Fruit fly (Drosophila melanogaster) whole organism, prepupa: ENCODE data around the gene Hakai.

Source experiments
- Blimp-1 ChIP-seq: fragments of 200-800 bp; sonication (Bioruptor generic); optimal IDR thresholded peaks from 3 replicates; lab custom pipeline; 2017; ENCODE audit warnings: missing biosample characterization, missing genetic modification characterization, mild to moderate bottlenecking, moderate library complexity, missing genetic modification reagents
- CG10669 ChIP-seq: fragments of 200-800 bp; sonication (Bioruptor generic); optimal IDR thresholded peaks from 3 replicates; lab custom pipeline; 2018; ENCODE audit warnings: missing biosample characterization, mild to moderate bottlenecking, missing genetic modification characterization, moderate library complexity
- CG11762 ChIP-seq: fragments of 200-800 bp; sonication (Bioruptor generic); optimal IDR thresholded peaks from 3 replicates; lab custom pipeline; 2016; ENCODE audit warnings: missing biosample characterization, missing genetic modification characterization; ENCODE audit not compliant: insufficient read depth
- CG11902 ChIP-seq: fragments of 200-800 bp; sonication (Bioruptor generic); optimal IDR thresholded peaks from 3 replicates; lab custom pipeline; 2016; ENCODE audit warnings: missing biosample characterization, missing genetic modification characterization
- CG15336 ChIP-seq: fragments of 200-800 bp; sonication (Bioruptor generic); IDR thresholded peaks from 2 replicates; pipeline ENCODE4 v1.3.6; 2022; ENCODE audit warnings: missing biosample characterization, missing genetic modification characterization
- CG1621 ChIP-seq: fragments of 200-800 bp; sonication (Bioruptor generic); optimal IDR thresholded peaks from 3 replicates; lab custom pipeline; 2018; ENCODE audit warnings: missing biosample characterization, mild to moderate bottlenecking, missing genetic modification characterization
- CG16779 ChIP-seq: fragments of 200-800 bp; sonication (Bioruptor generic); optimal IDR thresholded peaks from 3 replicates; lab custom pipeline; 2017; ENCODE audit warnings: missing biosample characterization, mild to moderate bottlenecking, missing genetic modification characterization
- CG31627 ChIP-seq: fragments of 200-800 bp; sonication (Bioruptor generic); optimal IDR thresholded peaks from 3 replicates; lab custom pipeline; 2016; ENCODE audit warnings: missing biosample characterization, missing genetic modification characterization
- CG34406 ChIP-seq: fragments of 200-800 bp; sonication (Bioruptor generic); optimal IDR thresholded peaks from 3 replicates; lab custom pipeline; 2016; ENCODE audit warnings: missing biosample characterization, missing genetic modification characterization
- CG4318 ChIP-seq: fragments of 200-800 bp; sonication (Bioruptor generic); optimal IDR thresholded peaks from 3 replicates; lab custom pipeline; 2017; ENCODE audit warnings: missing biosample characterization, mild to moderate bottlenecking, missing genetic modification characterization
- CG6163 ChIP-seq: fragments of 200-800 bp; sonication (Bioruptor generic); IDR thresholded peaks from 3 replicates; pipeline ENCODE4 v1.3.6; 2022; ENCODE audit warnings: missing biosample characterization, missing genetic modification characterization
- CG6276 ChIP-seq: fragments of 200-800 bp; sonication (Bioruptor generic); optimal IDR thresholded peaks from 2 replicates; lab custom pipeline; 2017; ENCODE audit warnings: missing biosample characterization, mild to moderate bottlenecking, missing genetic modification characterization
- CG6808 ChIP-seq: fragments of 200-800 bp; sonication (Bioruptor generic); optimal IDR thresholded peaks from 3 replicates; lab custom pipeline; 2017; ENCODE audit warnings: missing biosample characterization, missing genetic modification characterization, mild to moderate bottlenecking, moderate library complexity, missing genetic modification reagents
- CG6854 ChIP-seq: fragments of 200-800 bp; sonication (Bioruptor generic); optimal IDR thresholded peaks from 2 replicates; lab custom pipeline; 2017; ENCODE audit warnings: missing biosample characterization, mild to moderate bottlenecking, missing genetic modification characterization
- CG7368 ChIP-seq: fragments of 200-800 bp; sonication (Bioruptor generic); optimal IDR thresholded peaks from 3 replicates; lab custom pipeline; 2016; ENCODE audit warnings: missing biosample characterization, missing genetic modification characterization
- CG8119 ChIP-seq: fragments of 200-800 bp; sonication (Bioruptor generic); IDR thresholded peaks from 3 replicates; pipeline ENCODE4 v1.3.6; 2022; ENCODE audit warnings: missing biosample characterization, missing genetic modification characterization
- CG8632 ChIP-seq: fragments of 200-800 bp; sonication (Bioruptor generic); optimal IDR thresholded peaks from 3 replicates; lab custom pipeline; 2016; ENCODE audit warnings: missing biosample characterization, missing genetic modification characterization
- Eip78C ChIP-seq: fragments of 200-800 bp; sonication (Bioruptor generic); peaks from one replicate; lab custom pipeline; 2016; ENCODE audit warnings: missing biosample characterization, missing genetic modification characterization
- Eip93F ChIP-seq: fragments of 200-800 bp; sonication (Bioruptor generic); optimal IDR thresholded peaks from 2 replicates; lab custom pipeline; 2016; ENCODE audit warnings: missing biosample characterization, mild to moderate bottlenecking, missing genetic modification characterization
- Ets96B ChIP-seq: fragments of 200-800 bp; optimal IDR thresholded peaks from 2 replicates; lab custom pipeline; 2019; ENCODE audit warnings: missing biosample characterization, mild to moderate bottlenecking, missing genetic modification characterization, moderate library complexity
- Gug ChIP-seq: fragments of 200-800 bp; sonication (Bioruptor generic); IDR thresholded peaks from 2 replicates; pipeline ENCODE4 v1.3.6; 2022; ENCODE audit warnings: missing biosample characterization, missing genetic modification characterization
- Hr38 ChIP-seq: sonication (Bioruptor generic); optimal IDR thresholded peaks from 2 replicates; lab custom pipeline; 2016; ENCODE audit warnings: missing biosample characterization, missing genetic modification characterization
- Hr4 ChIP-seq: fragments of 200-800 bp; sonication (Bioruptor generic); optimal IDR thresholded peaks from 3 replicates; lab custom pipeline; 2016; ENCODE audit warnings: missing biosample characterization, missing genetic modification characterization
- Lpt ChIP-seq: fragments of 200-800 bp; sonication (Bioruptor generic); optimal IDR thresholded peaks from 3 replicates; lab custom pipeline; 2016; ENCODE audit warnings: missing biosample characterization, missing genetic modification characterization
- Met ChIP-seq: fragments of 200-800 bp; sonication (Bioruptor generic); optimal IDR thresholded peaks from 3 replicates; lab custom pipeline; 2016; ENCODE audit warnings: missing biosample characterization, missing genetic modification characterization
- Smox ChIP-seq: fragments of 200-800 bp; sonication (Bioruptor generic); optimal IDR thresholded peaks from 3 replicates; lab custom pipeline; 2016; ENCODE audit warnings: missing biosample characterization, missing genetic modification characterization
- Sox14 ChIP-seq: fragments of 200-800 bp; sonication (Bioruptor generic); optimal IDR thresholded peaks from 3 replicates; lab custom pipeline; 2016; ENCODE audit warnings: missing biosample characterization, missing genetic modification characterization
- Sox15 ChIP-seq: fragments of 200-800 bp; sonication (Bioruptor generic); optimal IDR thresholded peaks from 3 replicates; lab custom pipeline; 2016; ENCODE audit warnings: missing biosample characterization, missing genetic modification characterization
- acj6 ChIP-seq: fragments of 200-800 bp; sonication (Bioruptor generic); optimal IDR thresholded peaks from 3 replicates; lab custom pipeline; 2016; ENCODE audit warnings: missing biosample characterization, missing genetic modification characterization
- dsx ChIP-seq: fragments of 200-800 bp; optimal IDR thresholded peaks from 3 replicates; lab custom pipeline; 2019; ENCODE audit warnings: missing biosample characterization, mild to moderate bottlenecking, missing genetic modification characterization, moderate library complexity; ENCODE audit not compliant: poor library complexity, severe bottlenecking
- eg ChIP-seq: fragments of 200-800 bp; sonication (Bioruptor generic); IDR thresholded peaks from 3 replicates; pipeline ENCODE4 v1.3.6; 2022; ENCODE audit warnings: missing biosample characterization, missing genetic modification characterization
- esn ChIP-seq: fragments of 200-800 bp; sonication (Bioruptor generic); optimal IDR thresholded peaks from 2 replicates; lab custom pipeline; 2016; ENCODE audit warnings: missing biosample characterization, mild to moderate bottlenecking, missing genetic modification characterization, moderate library complexity
- fd59A ChIP-seq: fragments of 200-800 bp; sonication (Bioruptor generic); optimal IDR thresholded peaks from 2 replicates; lab custom pipeline; 2017; ENCODE audit warnings: missing biosample characterization, mild to moderate bottlenecking, missing genetic modification characterization, missing genetic modification reagents
- fd85E ChIP-seq: fragments of 200-800 bp; sonication (Bioruptor generic); optimal IDR thresholded peaks from 3 replicates; lab custom pipeline; 2016; ENCODE audit warnings: missing biosample characterization, missing genetic modification characterization
- lz ChIP-seq: fragments of 200-800 bp; sonication (Bioruptor generic); optimal IDR thresholded peaks from 3 replicates; lab custom pipeline; 2016; ENCODE audit warnings: missing biosample characterization, missing genetic modification characterization
- net ChIP-seq: fragments of 200-800 bp; sonication (Bioruptor generic); optimal IDR thresholded peaks from 3 replicates; lab custom pipeline; 2016; ENCODE audit warnings: missing biosample characterization, missing genetic modification characterization
- pdm3 ChIP-seq: fragments of 200-800 bp; sonication (Bioruptor generic); optimal IDR thresholded peaks from 3 replicates; lab custom pipeline; 2016; ENCODE audit warnings: missing biosample characterization, missing genetic modification characterization
- svp ChIP-seq: fragments of 200-800 bp; sonication (Bioruptor generic); peaks from one replicate; lab custom pipeline; 2016; ENCODE audit warnings: missing biosample characterization, missing genetic modification characterization
- topi ChIP-seq: fragments of 200-800 bp; sonication (Bioruptor generic); optimal IDR thresholded peaks from 3 replicates; lab custom pipeline; 2016; ENCODE audit warnings: missing biosample characterization, missing genetic modification characterization

Gene Hakai

dm6 chr2L:19546869-19547710, 35.2 kb downstream of the Hakai start, which contains the start of gene CG10337 (continued):
- TF ChIP-seq Sox15 (GFP tag; lab: Kevin White, UChicago) (no peak), Lpt (GFP tag; lab: Kevin White, UChicago) (no peak), CG7368 (no peak), CG8119 (GFP tag; lab: Robert Waterston, UW) (peak; percentile 36; the same call in 1 of the 3 replicates), fd59A (GFP tag; lab: Kevin White, UChicago) (no peak), Blimp-1 (GFP tag; lab: Kevin White, UChicago) (no peak), CG6163 (peak; percentile 42; the same call in 1 of the 3 replicates), CG1621 (no peak), CG34406 (GFP tag; lab: Kevin White, UChicago) (peak; percentile 28)
- TF ChIP-seq, all 60 proteins: peak for 26

- peak; percentile 8 for TF ChIP-seq Hr4 (GFP tag; lab: Kevin White, UChicago)
- peak; percentile 6 for TF ChIP-seq Smox (GFP tag; lab: Kevin White, UChicago)
- TF ChIP-seq Sox14 (GFP tag; lab: Kevin White, UChicago): peak; percentile 3
- no peak for TF ChIP-seq svp
- TF ChIP-seq Blimp-1 (GFP tag; lab: Kevin White, UChicago): no peak
- no peak for TF ChIP-seq CG8632
- TF ChIP-seq lz (GFP tag; lab: Kevin White, UChicago): no peak
- TF ChIP-seq CG31627: no peak
- peak; percentile 6 for TF ChIP-seq esn (GFP tag; lab: Kevin White, UChicago)
- peak; percentile 57 for TF ChIP-seq Eip78C (GFP tag; lab: Kevin White, UChicago)
- peak; percentile 19 for TF ChIP-seq CG6276 (GFP tag; lab: Kevin White, UChicago)
- 0 out of 2 replicates have a peak, but pooled peaks have one; percentile 9 for TF ChIP-seq CG15336
- TF ChIP-seq CG11902 (GFP tag; lab: Kevin White, UChicago): no peak
Observed at dm6 chr2L:19543010-19543564, 39.2 kb downstream of the Hakai start.

dm6 chr2L:19542268-19542773, 40.0 kb downstream of the Hakai start:
- no peak for TF ChIP-seq CG16779 (tag; lab: Kevin White, UChicago)
- peak; percentile 37 for TF ChIP-seq Eip78C (GFP tag; lab: Kevin White, UChicago)
- peak; percentile 34 for TF ChIP-seq dsx
- peak; percentile 4 for TF ChIP-seq esn (GFP tag; lab: Kevin White, UChicago)
- peak; percentile 57 for TF ChIP-seq svp
- no peak for TF ChIP-seq CG11762

- TF ChIP-seq Met (GFP tag; lab: Kevin White, UChicago) (no peak), CG6854 (GFP tag; lab: Kevin White, UChicago) (no peak)
Observed at dm6 chr2L:19540307-19540706, 42.0 kb downstream of the Hakai start, which contains the start of gene CG13081. CG13081 (plus strand) TSS chr2L:19540607.

dm6 chr2L:19537779-19538456, 44.4 kb downstream of the Hakai start, which contains the start of gene CG13082:
CG13082 (plus strand) TSS chr2L:19538425.
- TF ChIP-seq CG8632 (peak; percentile 87), Sox15 (GFP tag; lab: Kevin White, UChicago) (peak; percentile 76), acj6 (GFP tag; lab: Kevin White, UChicago) (peak; percentile 93), Hr38 (no peak), CG6808 (GFP tag; lab: Kevin White, UChicago) (peak; percentile 77), CG31627 (peak; percentile 96), CG10669 (GFP tag; lab: Kevin White, UChicago) (peak; percentile 74), topi (GFP tag; lab: Kevin White, UChicago) (peak; percentile 96), fd85E (GFP tag; lab: Kevin White, UChicago) (peak; percentile 62), CG6163 (peak; percentile 87), eg (GFP tag; lab: Robert Waterston, UW) (peak; percentile 72), CG8119 (GFP tag; lab: Robert Waterston, UW) (peak; percentile 91), net (GFP tag; lab: Kevin White, UChicago) (peak; percentile 83), lz (GFP tag; lab: Kevin White, UChicago) (peak; percentile 96), CG11902 (GFP tag; lab: Kevin White, UChicago) (peak; percentile 81), Ets96B (tag; lab: Kevin White, UChicago) (peak; percentile 76), pdm3 (peak; percentile 88), CG1621 (peak; percentile 39), Eip93F (GFP tag; lab: Kevin White, UChicago) (peak; percentile 94), Gug (peak; percentile 73), CG4318 (GFP tag; lab: Kevin White, UChicago) (peak; percentile 87)
